Worm (Caenorhabditis elegans): Measurements from ENCODE around the gene T14G12.11.
A peak's percentile ranks its signal among the peaks of the same experiment; 100 is the strongest.

DNA sequence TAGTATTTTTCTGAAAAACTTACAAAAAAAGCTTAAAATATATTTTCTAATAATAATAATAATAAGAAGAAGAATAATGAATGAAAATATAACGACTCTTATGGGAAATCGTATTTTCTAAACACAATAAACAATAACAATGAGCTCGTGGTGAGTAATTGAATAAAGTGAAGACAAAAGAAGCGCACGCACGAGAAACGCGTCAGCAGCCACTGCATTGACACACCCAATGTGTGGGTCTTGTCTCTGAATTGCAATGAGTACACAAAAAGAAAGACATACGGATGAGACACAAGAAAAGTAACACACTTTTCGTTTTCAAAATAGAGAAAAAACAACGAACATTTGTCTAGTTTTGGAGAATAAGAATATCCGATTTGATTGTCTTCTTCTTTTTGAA, 41.0 kb upstream of the T14G12.11 start, which contains the start of gene F35A5.8:
- TF ChIP-seq isw-1 (GFP tag; IDR thresholded peaks at IDR 0.05) (peak; percentile 75), alr-1 (tag; optimal IDR thresholded peaks at IDR 0.05; ENCODE audit: borderline replicate concordance) (no peak), ama-1 (optimal IDR thresholded peaks at IDR 0.05) (no peak), aly-2 (tag; optimal IDR thresholded peaks at IDR 0.05) (peak; percentile 0), fkh-10 (GFP tag; optimal IDR thresholded peaks at IDR 0.05) (no peak)

Measured in whole organism, L1 larva.